Fruit fly (Drosophila melanogaster): Measurements from ENCODE around the gene CG17450.

The CG17450 gene

DNA sequence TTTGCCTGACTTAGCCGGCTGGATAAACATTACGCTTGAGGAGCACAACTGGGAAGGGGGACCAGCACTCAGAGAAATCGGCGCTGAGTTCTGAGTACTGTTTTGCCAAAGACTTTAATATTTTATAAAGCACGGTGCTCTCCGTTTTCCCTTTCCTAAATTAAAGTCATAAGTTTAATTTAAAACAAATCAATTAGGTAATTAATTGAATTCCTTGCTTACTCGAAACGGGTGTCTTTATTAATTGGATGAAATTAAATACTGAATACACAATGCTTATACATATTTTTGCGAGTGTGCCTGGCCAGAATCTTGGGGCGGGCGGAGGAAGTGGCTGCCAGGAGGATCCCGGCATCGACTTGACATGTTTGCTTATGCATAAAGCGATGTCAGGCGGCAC, 18.8 kb downstream of the CG17450 start:
- TF ChIP-seq EcR (GFP tag; optimal IDR thresholded peaks at IDR 0.05) (no peak), CG17806 (tag; optimal IDR thresholded peaks at IDR 0.05) (peak; percentile 49), CG9948 (tag; optimal IDR thresholded peaks at IDR 0.05) (peak; percentile 20), CG10348 (GFP tag; IDR thresholded peaks at IDR 0.05) (no peak), CG8301 (tag; optimal IDR thresholded peaks at IDR 0.05) (peak; percentile 10), CG15710 (tag; optimal IDR thresholded peaks at IDR 0.05) (peak; percentile 24), CG13204 (GFP tag; optimal IDR thresholded peaks at IDR 0.05) (no peak), CG8159 (tag; optimal IDR thresholded peaks at IDR 0.05) (peak; percentile 61), CG12605 (GFP tag; IDR thresholded peaks at IDR 0.05) (no peak), Pif1A (GFP tag; optimal IDR thresholded peaks at IDR 0.05) (peak; percentile 5), CG14655 (GFP tag; optimal IDR thresholded peaks at IDR 0.05) (peak; percentile 46)

DNA sequence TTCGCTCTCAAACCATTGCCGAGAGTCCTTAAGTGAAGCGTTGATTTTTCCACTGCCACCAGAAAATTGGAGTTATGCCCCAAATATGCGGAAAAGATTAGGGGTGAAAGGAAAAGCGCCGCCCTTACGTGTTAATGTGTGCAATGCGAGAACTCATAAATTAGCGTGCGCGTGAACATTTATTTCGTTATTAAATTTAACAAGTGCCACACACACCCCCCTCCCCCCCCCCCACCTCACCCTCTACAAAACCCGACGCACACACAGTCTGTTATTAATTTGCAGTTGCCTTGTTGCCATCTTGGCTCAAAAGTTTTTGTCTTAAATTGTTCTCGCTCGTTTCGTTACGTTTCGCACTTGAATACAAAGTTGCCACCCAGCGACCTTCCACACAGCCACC, 20.7 kb downstream of the CG17450 start:
- no peak for TF ChIP-seq CG10348 (GFP tag; IDR thresholded peaks at IDR 0.05)
- TF ChIP-seq Pif1B (GFP tag; optimal IDR thresholded peaks at IDR 0.05), result no peak
- no peak for TF ChIP-seq CG34367 (tag; optimal IDR thresholded peaks at IDR 0.05)
- no peak for TF ChIP-seq CG8301 (tag; optimal IDR thresholded peaks at IDR 0.05)
- TF ChIP-seq Pif1A (GFP tag; optimal IDR thresholded peaks at IDR 0.05), result no peak
- no peak for TF ChIP-seq EcR (GFP tag; optimal IDR thresholded peaks at IDR 0.05)
- TF ChIP-seq rn (GFP tag; IDR thresholded peaks at IDR 0.05), result no peak
- no peak for TF ChIP-seq CG32121 (GFP tag; IDR thresholded peaks at IDR 0.05)
- no peak for TF ChIP-seq CG14655 (GFP tag; optimal IDR thresholded peaks at IDR 0.05)
- TF ChIP-seq Snoo (tag; optimal IDR thresholded peaks at IDR 0.05), result no peak
- no peak for TF ChIP-seq CG4496 (GFP tag; IDR thresholded peaks at IDR 0.05)
- no peak for TF ChIP-seq CG17806 (tag; optimal IDR thresholded peaks at IDR 0.05)

DNA sequence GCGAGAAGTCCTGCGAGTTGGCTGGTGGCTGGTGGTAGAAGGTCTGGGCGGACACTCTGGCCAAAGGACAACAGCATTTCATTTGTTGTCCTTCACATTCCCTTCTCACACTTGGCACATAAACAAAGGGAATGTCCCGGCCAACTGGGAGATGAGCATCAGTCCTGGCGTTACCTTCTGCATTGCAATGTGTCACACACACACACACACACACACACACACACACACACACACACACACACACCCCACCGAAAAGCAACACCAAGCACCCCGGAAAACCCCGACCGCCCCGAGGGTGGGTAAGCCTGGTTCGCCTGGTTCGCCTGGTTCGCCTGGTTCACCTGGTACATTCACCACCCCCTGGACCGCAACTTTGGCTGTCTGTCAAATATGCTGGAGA, 40.9 kb downstream of the CG17450 start:
- no peak for TF ChIP-seq CG9948 (tag; optimal IDR thresholded peaks at IDR 0.05)
- no peak for TF ChIP-seq D1 (tag; optimal IDR thresholded peaks at IDR 0.05)
- TF ChIP-seq fd96Ca (GFP tag; IDR thresholded peaks at IDR 0.05), result no peak
- no peak for TF ChIP-seq EcR (GFP tag; optimal IDR thresholded peaks at IDR 0.05)
- no peak for TF ChIP-seq CG17806 (tag; optimal IDR thresholded peaks at IDR 0.05)
- TF ChIP-seq rn (GFP tag; IDR thresholded peaks at IDR 0.05), result no peak
- TF ChIP-seq CG13204 (GFP tag; optimal IDR thresholded peaks at IDR 0.05), result no peak
- TF ChIP-seq gl (tag; optimal IDR thresholded peaks at IDR 0.05), result no peak
- TF ChIP-seq Pif1B (GFP tag; optimal IDR thresholded peaks at IDR 0.05), result no peak
- TF ChIP-seq CG8159 (tag; optimal IDR thresholded peaks at IDR 0.05), result no peak
- no peak for TF ChIP-seq CG34367 (tag; optimal IDR thresholded peaks at IDR 0.05)
- TF ChIP-seq CG15710 (tag; optimal IDR thresholded peaks at IDR 0.05), result no peak
- TF ChIP-seq CG10348 (GFP tag; IDR thresholded peaks at IDR 0.05), result no peak
- TF ChIP-seq CG8301 (tag; optimal IDR thresholded peaks at IDR 0.05), result no peak
- TF ChIP-seq CG4496 (GFP tag; IDR thresholded peaks at IDR 0.05), result no peak
- no peak for TF ChIP-seq Ets98B (GFP tag; IDR thresholded peaks at IDR 0.05)
- TF ChIP-seq CG12605 (GFP tag; IDR thresholded peaks at IDR 0.05), result no peak
- no peak for TF ChIP-seq Snoo (tag; optimal IDR thresholded peaks at IDR 0.05)
- TF ChIP-seq CG32121 (GFP tag; IDR thresholded peaks at IDR 0.05), result no peak
- no peak for TF ChIP-seq Pif1A (GFP tag; optimal IDR thresholded peaks at IDR 0.05)

dm6 chrX:21565539-21565938, 43.2 kb downstream of the CG17450 start:
- TF ChIP-seq CG14655 (GFP tag; optimal IDR thresholded peaks at IDR 0.05) (no peak), Pif1B (GFP tag; optimal IDR thresholded peaks at IDR 0.05) (no peak), CG8159 (tag; optimal IDR thresholded peaks at IDR 0.05) (no peak), D1 (tag; optimal IDR thresholded peaks at IDR 0.05) (no peak), CG8301 (tag; optimal IDR thresholded peaks at IDR 0.05) (no peak), CG17806 (tag; optimal IDR thresholded peaks at IDR 0.05) (no peak), Snoo (tag; optimal IDR thresholded peaks at IDR 0.05) (no peak), CG13204 (GFP tag; optimal IDR thresholded peaks at IDR 0.05) (no peak), CG15710 (tag; optimal IDR thresholded peaks at IDR 0.05) (no peak), EcR (GFP tag; optimal IDR thresholded peaks at IDR 0.05) (no peak)

DNA sequence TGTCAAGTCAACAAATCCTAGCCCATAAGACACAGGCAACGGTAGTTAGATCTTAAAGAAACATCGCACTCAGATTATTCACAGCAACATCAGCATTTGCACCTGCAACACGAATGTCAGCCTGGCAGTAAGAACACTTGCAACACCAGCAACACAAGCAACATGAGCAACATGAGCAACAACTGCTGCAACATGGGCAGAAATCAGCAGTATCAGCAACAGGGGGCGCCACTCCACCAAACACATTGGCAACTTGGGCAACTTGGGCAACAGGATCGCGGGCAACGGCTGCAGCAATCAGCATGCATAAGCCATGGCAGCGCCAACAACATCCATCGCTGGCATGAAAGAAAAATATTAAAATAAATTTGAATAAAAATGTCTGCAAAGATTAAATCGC, 45.9 kb downstream of the CG17450 start:
- TF ChIP-seq Pif1A (GFP tag; optimal IDR thresholded peaks at IDR 0.05), result no peak
- TF ChIP-seq CG12605 (GFP tag; IDR thresholded peaks at IDR 0.05), result no peak
- no peak for TF ChIP-seq rn (GFP tag; IDR thresholded peaks at IDR 0.05)
- no peak for TF ChIP-seq CG15710 (tag; optimal IDR thresholded peaks at IDR 0.05)
- TF ChIP-seq D1 (tag; optimal IDR thresholded peaks at IDR 0.05), result no peak
- TF ChIP-seq CG14655 (GFP tag; optimal IDR thresholded peaks at IDR 0.05), result no peak
- no peak for TF ChIP-seq CG10348 (GFP tag; IDR thresholded peaks at IDR 0.05)
- TF ChIP-seq gl (tag; optimal IDR thresholded peaks at IDR 0.05), result no peak
- no peak for TF ChIP-seq CG8301 (tag; optimal IDR thresholded peaks at IDR 0.05)
- no peak for TF ChIP-seq Ets98B (GFP tag; IDR thresholded peaks at IDR 0.05)
- TF ChIP-seq CG34367 (tag; optimal IDR thresholded peaks at IDR 0.05), result no peak
- no peak for TF ChIP-seq EcR (GFP tag; optimal IDR thresholded peaks at IDR 0.05)
- TF ChIP-seq Pif1B (GFP tag; optimal IDR thresholded peaks at IDR 0.05), result no peak
- TF ChIP-seq CG8159 (tag; optimal IDR thresholded peaks at IDR 0.05), result no peak
- no peak for TF ChIP-seq Snoo (tag; optimal IDR thresholded peaks at IDR 0.05)
- TF ChIP-seq CG4496 (GFP tag; IDR thresholded peaks at IDR 0.05), result no peak
- no peak for TF ChIP-seq CG9948 (tag; optimal IDR thresholded peaks at IDR 0.05)

All from whole organism, pupa.